Worm (Caenorhabditis elegans): ENCODE data around the gene JC8.4.

JC8.4 gene

ce11 chrIV:13238943-13239861 lies 4.3 kb upstream of the JC8.4 start, which contains the start of gene tag-115:
Gene tag-115 (minus strand): TSS chrIV:13239414.
- TF ChIP-seq cog-1 (tag; optimal IDR thresholded peaks at IDR 0.05) (no peak), ztf-29 (GFP tag; IDR thresholded peaks at IDR 0.05) (no peak), ref-1 (GFP tag; conservative IDR thresholded peaks at IDR 0.05) (no peak), ztf-23 (GFP tag; IDR thresholded peaks at IDR 0.05) (no peak), flt-1 (GFP tag; IDR thresholded peaks at IDR 0.05) (no peak), tab-1 (GFP tag; IDR thresholded peaks at IDR 0.05) (no peak), T22C8.4 (GFP tag; IDR thresholded peaks at IDR 0.05) (no peak), klf-2 (GFP tag; conservative IDR thresholded peaks at IDR 0.05) (no peak), med-1 (GFP tag; optimal IDR thresholded peaks at IDR 0.05; ENCODE audit: insufficient read depth) (no peak)

ce11 chrIV:13240078-13240841 lies 3.2 kb upstream of the JC8.4 start, which contains the start of gene rpl-12:
Gene rpl-12 (minus strand): TSS chrIV:13240651.
- TF ChIP-seq cog-1 (tag; optimal IDR thresholded peaks at IDR 0.05) (peak; percentile 98), flt-1 (GFP tag; IDR thresholded peaks at IDR 0.05) (peak; percentile 77), ref-1 (GFP tag; conservative IDR thresholded peaks at IDR 0.05) (no peak), ztf-23 (GFP tag; IDR thresholded peaks at IDR 0.05) (peak; percentile 89), med-1 (GFP tag; optimal IDR thresholded peaks at IDR 0.05; ENCODE audit: insufficient read depth) (no peak), tab-1 (GFP tag; IDR thresholded peaks at IDR 0.05) (no peak), ztf-29 (GFP tag; IDR thresholded peaks at IDR 0.05) (no peak), T22C8.4 (GFP tag; IDR thresholded peaks at IDR 0.05) (peak; percentile 58; the same call in 1 of the 2 replicates), klf-2 (GFP tag; conservative IDR thresholded peaks at IDR 0.05) (0 out of 2 replicates have a peak, but pooled peaks have one; percentile 15)

- TF ChIP-seq flt-1 (GFP tag; IDR thresholded peaks at IDR 0.05) (no peak), T22C8.4 (GFP tag; IDR thresholded peaks at IDR 0.05) (no peak), ztf-23 (GFP tag; IDR thresholded peaks at IDR 0.05) (no peak), tab-1 (GFP tag; IDR thresholded peaks at IDR 0.05) (no peak), klf-2 (GFP tag; conservative IDR thresholded peaks at IDR 0.05) (no peak)
These were observed 2.7 kb upstream of the JC8.4 start, which contains the start of gene lin-54 for ce11 chrIV:13240842-13241143. Gene lin-54 (plus strand): TSS chrIV:13241044.

- TF ChIP-seq ztf-23 (GFP tag; IDR thresholded peaks at IDR 0.05) (no peak), flt-1 (GFP tag; IDR thresholded peaks at IDR 0.05) (no peak), tab-1 (GFP tag; IDR thresholded peaks at IDR 0.05) (no peak), ref-1 (GFP tag; conservative IDR thresholded peaks at IDR 0.05) (no peak), ztf-29 (GFP tag; IDR thresholded peaks at IDR 0.05) (no peak), cog-1 (tag; optimal IDR thresholded peaks at IDR 0.05) (no peak), T22C8.4 (GFP tag; IDR thresholded peaks at IDR 0.05) (no peak), med-1 (GFP tag; optimal IDR thresholded peaks at IDR 0.05; ENCODE audit: insufficient read depth) (no peak), klf-2 (GFP tag; conservative IDR thresholded peaks at IDR 0.05) (no peak)
These were observed 2.1 kb upstream of the JC8.4 start for ce11 chrIV:13241340-13241739.

ce11 chrIV:13244024-13244423 lies 549 bp downstream of the JC8.4 start, which contains the start of gene cox-11:
Gene cox-11 (plus strand): TSS chrIV:13244324.
- no peak for TF ChIP-seq tab-1 (GFP tag; IDR thresholded peaks at IDR 0.05)
- no peak for TF ChIP-seq ztf-29 (GFP tag; IDR thresholded peaks at IDR 0.05)
- TF ChIP-seq ref-1 (GFP tag; conservative IDR thresholded peaks at IDR 0.05): no peak
- no peak for TF ChIP-seq klf-2 (GFP tag; conservative IDR thresholded peaks at IDR 0.05)
- TF ChIP-seq cog-1 (tag; optimal IDR thresholded peaks at IDR 0.05): no peak
- no peak for TF ChIP-seq T22C8.4 (GFP tag; IDR thresholded peaks at IDR 0.05)
- TF ChIP-seq flt-1 (GFP tag; IDR thresholded peaks at IDR 0.05): no peak
- no peak for TF ChIP-seq med-1 (GFP tag; optimal IDR thresholded peaks at IDR 0.05; ENCODE audit: insufficient read depth)
- no peak for TF ChIP-seq ztf-23 (GFP tag; IDR thresholded peaks at IDR 0.05)

- TF ChIP-seq med-1 (GFP tag; optimal IDR thresholded peaks at IDR 0.05; ENCODE audit: insufficient read depth) (no peak), flt-1 (GFP tag; IDR thresholded peaks at IDR 0.05) (no peak), tab-1 (GFP tag; IDR thresholded peaks at IDR 0.05) (no peak), ref-1 (GFP tag; conservative IDR thresholded peaks at IDR 0.05) (no peak), ztf-23 (GFP tag; IDR thresholded peaks at IDR 0.05) (no peak), cog-1 (tag; optimal IDR thresholded peaks at IDR 0.05) (no peak), ztf-29 (GFP tag; IDR thresholded peaks at IDR 0.05) (no peak), T22C8.4 (GFP tag; IDR thresholded peaks at IDR 0.05) (no peak), klf-2 (GFP tag; conservative IDR thresholded peaks at IDR 0.05) (no peak)
These were observed 3.5 kb downstream of the JC8.4 start, which contains the start of gene JC8.7 for ce11 chrIV:13246961-13247360. Gene JC8.7 (plus strand): TSS chrIV:13247261.

ce11 chrIV:13247780-13248179 lies 4.3 kb downstream of the JC8.4 start:
- TF ChIP-seq med-1 (GFP tag; optimal IDR thresholded peaks at IDR 0.05; ENCODE audit: insufficient read depth): no peak
- no peak for TF ChIP-seq cog-1 (tag; optimal IDR thresholded peaks at IDR 0.05)
- no peak for TF ChIP-seq klf-2 (GFP tag; conservative IDR thresholded peaks at IDR 0.05)
- TF ChIP-seq flt-1 (GFP tag; IDR thresholded peaks at IDR 0.05): no peak
- no peak for TF ChIP-seq ztf-29 (GFP tag; IDR thresholded peaks at IDR 0.05)
- TF ChIP-seq T22C8.4 (GFP tag; IDR thresholded peaks at IDR 0.05): no peak
- no peak for TF ChIP-seq ztf-23 (GFP tag; IDR thresholded peaks at IDR 0.05)
- TF ChIP-seq ref-1 (GFP tag; conservative IDR thresholded peaks at IDR 0.05): no peak
- TF ChIP-seq tab-1 (GFP tag; IDR thresholded peaks at IDR 0.05): no peak

ce11 chrIV:13250243-13250642 lies 6.8 kb downstream of the JC8.4 start:
- TF ChIP-seq cog-1 (tag; optimal IDR thresholded peaks at IDR 0.05) (no peak), tab-1 (GFP tag; IDR thresholded peaks at IDR 0.05) (no peak)

- TF ChIP-seq med-1 (GFP tag; optimal IDR thresholded peaks at IDR 0.05; ENCODE audit: insufficient read depth) (no peak), cog-1 (tag; optimal IDR thresholded peaks at IDR 0.05) (no peak), T22C8.4 (GFP tag; IDR thresholded peaks at IDR 0.05) (no peak), ztf-29 (GFP tag; IDR thresholded peaks at IDR 0.05) (no peak), flt-1 (GFP tag; IDR thresholded peaks at IDR 0.05) (no peak), ref-1 (GFP tag; conservative IDR thresholded peaks at IDR 0.05) (no peak), tab-1 (GFP tag; IDR thresholded peaks at IDR 0.05) (no peak), ztf-23 (GFP tag; IDR thresholded peaks at IDR 0.05) (no peak), klf-2 (GFP tag; conservative IDR thresholded peaks at IDR 0.05) (no peak)
These were observed 8.7 kb downstream of the JC8.4 start, which contains the start of gene ttr-51 for ce11 chrIV:13252211-13252610. Gene ttr-51 (minus strand): TSS chrIV:13252311.

All from whole organism, midembryonic.